Worm (Caenorhabditis elegans) whole organism, L2 larva: ENCODE data around the gene rpl-6.

Experiments
- C34F6.9 ChIP-seq: fragments of 150-350 bp; optimal IDR thresholded peaks from 2 replicates; lab custom pipeline; 2014; ENCODE audit warnings: missing biosample characterization, missing genetic modification characterization
- F13H6.1 ChIP-seq: sonication (generic microtip); optimal IDR thresholded peaks from 2 replicates; lab custom pipeline; 2016; ENCODE audit warnings: missing genetic modification characterization, missing compliant biosample characterization
- R02D3.7 ChIP-seq: fragments of 150-350 bp; optimal IDR thresholded peaks from 2 replicates; lab custom pipeline; 2014; ENCODE audit warnings: missing biosample characterization, missing genetic modification characterization
- Y55F3AM.14 ChIP-seq: fragments of 200-800 bp; sonication (Bioruptor generic); optimal IDR thresholded peaks from 2 replicates; lab custom pipeline; 2018; ENCODE audit warnings: mild to moderate bottlenecking, missing genetic modification characterization, missing compliant biosample characterization
- ZK546.5 ChIP-seq: sonication (generic microtip); optimal IDR thresholded peaks from 2 replicates; lab custom pipeline; 2017; ENCODE audit warnings: missing biosample characterization, missing genetic modification characterization
- alr-1 ChIP-seq: fragments of 150-350 bp; optimal IDR thresholded peaks from 2 replicates; lab custom pipeline; 2014; ENCODE audit warnings: missing biosample characterization, missing genetic modification characterization
- ama-1 ChIP-seq: fragments of 150-350 bp; optimal IDR thresholded peaks from 2 replicates; lab custom pipeline; 2018; ENCODE audit warnings: inconsistent platforms
- blmp-1 ChIP-seq: sonication (generic microtip); optimal IDR thresholded peaks from 2 replicates; lab custom pipeline; 2017; ENCODE audit warnings: missing genetic modification characterization, mild to moderate bottlenecking, missing compliant biosample characterization, antibody characterized with exemption, moderate library complexity; ENCODE audit not compliant: insufficient read depth
- ceh-16 ChIP-seq: fragments of 150-350 bp; optimal IDR thresholded peaks from 2 replicates; lab custom pipeline; 2014; ENCODE audit warnings: missing biosample characterization, missing genetic modification characterization
- ceh-82 ChIP-seq: fragments of 150-350 bp; optimal IDR thresholded peaks from 2 replicates; lab custom pipeline; 2014; ENCODE audit warnings: missing biosample characterization, missing genetic modification characterization
- crh-2 ChIP-seq: sonication (generic microtip); optimal IDR thresholded peaks from 2 replicates; lab custom pipeline; 2017; ENCODE audit warnings: missing biosample characterization, missing genetic modification characterization
- elt-1 ChIP-seq: fragments of 150-350 bp; optimal IDR thresholded peaks from 2 replicates; lab custom pipeline; 2014; ENCODE audit warnings: missing biosample characterization, missing genetic modification characterization
- elt-3 ChIP-seq: sonication (generic microtip); optimal IDR thresholded peaks from 2 replicates; lab custom pipeline; 2017; ENCODE audit warnings: missing biosample characterization, missing genetic modification characterization
- fos-1 ChIP-seq: fragments of 150-350 bp; optimal IDR thresholded peaks from 2 replicates; lab custom pipeline; 2014; ENCODE audit warnings: missing biosample characterization, missing genetic modification characterization
- gmeb-1 ChIP-seq: fragments of 150-350 bp; optimal IDR thresholded peaks from 2 replicates; lab custom pipeline; 2014; ENCODE audit warnings: missing biosample characterization, missing genetic modification characterization
- lin-11 ChIP-seq: fragments of 150-350 bp; sonication (generic microtip); optimal IDR thresholded peaks from 2 replicates; lab custom pipeline; 2014; ENCODE audit warnings: missing biosample characterization, missing genetic modification characterization, inconsistent platforms, mixed read lengths
- lsy-2 ChIP-seq, 2 experiments: fragments of 150-350 bp in 1 of 2; sonication (generic microtip) in 1 of 2; optimal IDR thresholded peaks; 2 replicates each; lab custom pipeline; 2014 to 2017; ENCODE audit warnings: missing biosample characterization in 2 of 2, missing genetic modification characterization in 2 of 2
- mab-5 ChIP-seq: fragments of 150-350 bp; optimal IDR thresholded peaks from 2 replicates; lab custom pipeline; 2014; ENCODE audit warnings: missing biosample characterization, missing genetic modification characterization
- mbf-1 ChIP-seq: sonication (generic microtip); optimal IDR thresholded peaks from 2 replicates; lab custom pipeline; 2017; ENCODE audit warnings: missing biosample characterization, missing genetic modification characterization
- mdl-1 ChIP-seq, 2 experiments: fragments of 150-350 bp in 1 of 2; sonication (generic microtip) in 1 of 2; optimal IDR thresholded peaks; 2 replicates each; lab custom pipeline; 2017; ENCODE audit warnings: missing biosample characterization in 2 of 2, missing genetic modification characterization in 2 of 2
- nhr-10 ChIP-seq: sonication (generic microtip); optimal IDR thresholded peaks from 2 replicates; lab custom pipeline; 2017; ENCODE audit warnings: missing biosample characterization, missing genetic modification characterization
- nhr-11 ChIP-seq: fragments of 150-350 bp; optimal IDR thresholded peaks from 2 replicates; lab custom pipeline; 2014; ENCODE audit warnings: missing biosample characterization, missing genetic modification characterization
- nhr-12 ChIP-seq: fragments of 150-350 bp; optimal IDR thresholded peaks from 2 replicates; lab custom pipeline; 2014; ENCODE audit warnings: missing biosample characterization, missing genetic modification characterization
- nhr-129 ChIP-seq: fragments of 150-350 bp; optimal IDR thresholded peaks from 2 replicates; lab custom pipeline; 2014; ENCODE audit warnings: missing biosample characterization, missing genetic modification characterization
- nhr-21 ChIP-seq: fragments of 150-350 bp; optimal IDR thresholded peaks from 2 replicates; lab custom pipeline; 2014; ENCODE audit warnings: missing biosample characterization, missing genetic modification characterization
- nhr-25 ChIP-seq: fragments of 150-350 bp; sonication (generic microtip); optimal IDR thresholded peaks from 3 replicates; lab custom pipeline; 2014; ENCODE audit warnings: missing biosample characterization, missing genetic modification characterization
- nhr-77 ChIP-seq: fragments of 150-350 bp; optimal IDR thresholded peaks from 2 replicates; lab custom pipeline; 2014; ENCODE audit warnings: missing biosample characterization, missing genetic modification characterization
- peb-1 ChIP-seq: fragments of 150-350 bp; optimal IDR thresholded peaks from 2 replicates; lab custom pipeline; 2014; ENCODE audit warnings: missing biosample characterization, missing genetic modification characterization
- sem-4 ChIP-seq: fragments of 150-350 bp; optimal IDR thresholded peaks from 2 replicates; lab custom pipeline; 2014; ENCODE audit warnings: missing biosample characterization, missing genetic modification reagents, missing genetic modification characterization
- skn-1 ChIP-seq: sonication (generic microtip); optimal IDR thresholded peaks from 2 replicates; lab custom pipeline; 2017; ENCODE audit warnings: missing biosample characterization, missing genetic modification characterization
- sma-3 ChIP-seq: sonication (generic microtip); optimal IDR thresholded peaks from 2 replicates; lab custom pipeline; 2016; ENCODE audit warnings: missing genetic modification reagents, missing genetic modification characterization, missing compliant biosample characterization
- sma-9 ChIP-seq, 2 experiments: fragments of 150-350 bp in 1 of 2; sonication (generic microtip) in 1 of 2; optimal IDR thresholded peaks; 2 replicates each; lab custom pipeline; 2014 to 2016; ENCODE audit warnings: missing genetic modification characterization in 2 of 2, mild to moderate bottlenecking in 1 of 2, missing biosample characterization in 1 of 2, missing compliant biosample characterization in 1 of 2, missing genetic modification reagents in 1 of 2, moderate library complexity in 1 of 2
- snpc-4 ChIP-seq: fragments of 150-350 bp; optimal IDR thresholded peaks from 2 replicates; lab custom pipeline; 2014; ENCODE audit warnings: missing biosample characterization, missing genetic modification characterization
- unc-39 ChIP-seq: fragments of 150-350 bp; optimal IDR thresholded peaks from 2 replicates; lab custom pipeline; 2014; ENCODE audit warnings: missing biosample characterization, missing genetic modification characterization
- unc-55 ChIP-seq: fragments of 150-350 bp; sonication (generic microtip); optimal IDR thresholded peaks from 3 replicates; lab custom pipeline; 2014; ENCODE audit warnings: missing biosample characterization, missing genetic modification reagents, missing genetic modification characterization
- unc-62 ChIP-seq: fragments of 150-350 bp; optimal IDR thresholded peaks from 2 replicates; lab custom pipeline; 2014; ENCODE audit warnings: missing biosample characterization, missing genetic modification reagents, missing genetic modification characterization
- zag-1 ChIP-seq: fragments of 150-350 bp; optimal IDR thresholded peaks from 2 replicates; lab custom pipeline; 2014; ENCODE audit warnings: missing biosample characterization, missing genetic modification characterization
- ztf-1 ChIP-seq: fragments of 200-800 bp; sonication (Bioruptor generic); conservative IDR thresholded peaks from 2 replicates; pipeline ENCODE4 v1.3.6; 2022; ENCODE audit warnings: missing genetic modification characterization, missing compliant biosample characterization
- ztf-4 ChIP-seq: fragments of 150-350 bp; optimal IDR thresholded peaks from 2 replicates; lab custom pipeline; 2014; ENCODE audit warnings: missing biosample characterization, missing genetic modification characterization

The rpl-6 gene

DNA sequence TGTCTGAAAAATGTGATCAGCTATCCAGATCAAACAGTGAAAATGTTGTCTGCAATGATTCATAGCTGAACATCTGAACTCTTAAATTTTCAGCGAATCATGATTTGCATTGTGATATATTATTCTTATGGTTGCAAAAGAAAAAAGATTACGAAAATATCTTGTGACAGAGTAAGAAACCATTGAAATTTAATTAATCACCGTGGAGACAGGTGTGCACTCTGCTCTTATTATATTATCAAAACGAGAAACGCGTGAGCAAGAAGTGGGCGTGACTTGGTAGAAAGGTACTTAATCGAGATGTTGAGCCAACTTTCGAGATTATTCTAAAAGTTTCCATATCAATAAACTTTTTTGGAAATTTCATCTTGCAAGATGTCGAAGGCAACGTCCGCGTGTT, 34.7 kb downstream of the rpl-6 start, which contains the start of gene osm-10:
osm-10 (plus strand) TSS at position 293 of the 400 bp plus-strand sequence.
- TF ChIP-seq fos-1 (tag; lab: Kevin White, UChicago) (no peak), unc-62 (GFP tag; lab: Kevin White, UChicago) (no peak), ceh-16 (tag; lab: Kevin White, UChicago) (no peak), F13H6.1 (tag; lab: Kevin White, UChicago) (no peak), lin-11 (no peak), nhr-21 (tag; lab: Kevin White, UChicago) (no peak), alr-1 (no peak), ama-1 (lab: Kevin White, UChicago) (no peak), Y55F3AM.14 (GFP tag; lab: Kevin White, UChicago) (no peak), peb-1 (tag; lab: Kevin White, UChicago) (no peak), elt-1 (tag; lab: Kevin White, UChicago) (no peak), nhr-12 (no peak), elt-3 (tag; lab: Kevin White, UChicago) (no peak), ztf-1 (no peak), nhr-11 (tag; lab: Kevin White, UChicago) (no peak)

ce11 chrIII:7246389-7246788, 38.1 kb downstream of the rpl-6 start:
- TF ChIP-seq sma-3 (GFP tag; lab: Kevin White, UChicago): no peak
- no peak for TF ChIP-seq skn-1 (tag; lab: Kevin White, UChicago)
- TF ChIP-seq crh-2: no peak
- no peak for TF ChIP-seq mab-5
- TF ChIP-seq unc-39 (tag; lab: Kevin White, UChicago): no peak
- no peak for TF ChIP-seq nhr-11 (tag; lab: Kevin White, UChicago)
- TF ChIP-seq ztf-1: no peak
- TF ChIP-seq zag-1: no peak
- no peak for TF ChIP-seq nhr-21 (tag; lab: Kevin White, UChicago)
- TF ChIP-seq ama-1 (lab: Kevin White, UChicago): no peak
- TF ChIP-seq unc-55 (GFP tag; lab: Kevin White, UChicago): no peak
- no peak for TF ChIP-seq R02D3.7 (tag; lab: Kevin White, UChicago)
- no peak for TF ChIP-seq ztf-4
- TF ChIP-seq ceh-16 (tag; lab: Kevin White, UChicago): no peak
- no peak for TF ChIP-seq gmeb-1 (tag; lab: Kevin White, UChicago)

ce11 chrIII:7247740-7248139, 39.5 kb downstream of the rpl-6 start, which contains the start of gene zmp-6:
Gene zmp-6 (minus strand): TSS chrIII:7247840.
- no peak for TF ChIP-seq nhr-10 (tag; lab: Kevin White, UChicago)
- TF ChIP-seq lsy-2 (tag; optimal IDR thresholded peaks at IDR 0.05; lab: Kevin White, UChicago): no peak
- no peak for TF ChIP-seq mdl-1 (tag; optimal IDR thresholded peaks at IDR 0.05; lab: Kevin White, UChicago)
- TF ChIP-seq crh-2: no peak
- no peak for TF ChIP-seq ZK546.5 (tag; lab: Kevin White, UChicago)
- TF ChIP-seq unc-55 (GFP tag; lab: Kevin White, UChicago): no peak
- no peak for TF ChIP-seq zag-1
- TF ChIP-seq C34F6.9: no peak
- TF ChIP-seq mab-5: no peak
- TF ChIP-seq ama-1 (lab: Kevin White, UChicago): no peak
- no peak for TF ChIP-seq blmp-1 (tag; lab: Kevin White, UChicago)
- no peak for TF ChIP-seq sma-9 (GFP tag; optimal IDR thresholded peaks at IDR 0.05; lab: Kevin White, UChicago)
- no peak for TF ChIP-seq sma-9 (tag; optimal IDR thresholded peaks at IDR 0.05; lab: Kevin White, UChicago)
- no peak for TF ChIP-seq nhr-11 (tag; lab: Kevin White, UChicago)
- no peak for TF ChIP-seq lin-11
- no peak for TF ChIP-seq snpc-4
- TF ChIP-seq ztf-4: no peak
- TF ChIP-seq F13H6.1 (tag; lab: Kevin White, UChicago): no peak
- TF ChIP-seq sem-4: no peak
- TF ChIP-seq, all 48 proteins: peak for 0

DNA sequence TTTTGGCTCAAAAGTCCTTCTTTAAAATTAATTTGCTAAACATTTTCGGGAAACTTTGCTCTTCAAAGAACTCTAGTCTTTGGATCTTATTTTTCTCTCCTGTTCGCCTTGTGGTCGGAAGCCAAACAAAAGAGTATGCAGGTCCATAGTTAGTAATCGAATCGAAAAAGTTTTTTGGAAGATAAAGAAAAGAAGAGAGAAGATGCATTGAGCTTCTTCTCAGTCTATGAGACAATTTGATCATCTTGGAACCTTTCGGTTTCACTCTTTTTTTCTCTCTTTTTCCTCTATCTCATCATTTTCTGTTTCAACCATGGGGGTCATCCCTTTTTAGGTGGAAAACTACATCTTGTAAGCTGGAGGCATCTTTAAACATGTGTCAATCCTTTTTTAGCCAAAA, 45.4 kb downstream of the rpl-6 start:
- TF ChIP-seq nhr-10 (tag; lab: Kevin White, UChicago) (no peak), lsy-2 (tag; optimal IDR thresholded peaks at IDR 0.05; lab: Kevin White, UChicago) (peak in 1 of 2 experiments; percentile 21), sma-9 (GFP tag; optimal IDR thresholded peaks at IDR 0.05; lab: Kevin White, UChicago) (peak; percentile 41), sma-9 (tag; optimal IDR thresholded peaks at IDR 0.05; lab: Kevin White, UChicago) (no peak)

DNA sequence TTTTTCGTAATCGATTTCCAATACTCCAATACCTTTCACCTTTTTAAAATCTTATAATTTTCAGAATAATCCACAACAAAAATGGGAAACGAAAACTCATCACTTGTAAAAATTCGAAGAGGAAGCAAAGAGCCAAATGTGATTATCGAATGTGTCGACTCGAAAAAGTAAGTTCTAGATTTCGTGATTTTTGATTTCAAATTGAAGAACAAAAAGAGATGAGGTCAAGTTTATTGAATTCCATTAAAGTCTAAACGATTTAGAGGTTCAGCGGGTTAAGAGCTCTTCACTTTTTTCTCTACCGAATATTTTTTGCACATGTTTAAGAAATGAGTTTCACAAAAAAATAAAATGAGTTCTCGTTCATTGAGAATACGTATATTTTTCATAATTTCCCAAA, 50.7 kb downstream of the rpl-6 start, which contains the start of gene B0361.4:
B0361.4 (plus strand) TSS at position 61 of the 400 bp plus-strand sequence.
- TF ChIP-seq ZK546.5 (tag; lab: Kevin White, UChicago) (no peak), nhr-10 (tag; lab: Kevin White, UChicago) (no peak), crh-2 (no peak), fos-1 (tag; lab: Kevin White, UChicago) (no peak), unc-39 (tag; lab: Kevin White, UChicago) (no peak), C34F6.9 (no peak), unc-62 (GFP tag; lab: Kevin White, UChicago) (no peak), mab-5 (no peak), R02D3.7 (tag; lab: Kevin White, UChicago) (no peak), nhr-129 (tag; lab: Kevin White, UChicago) (no peak), elt-1 (tag; lab: Kevin White, UChicago) (no peak), zag-1 (no peak), nhr-77 (tag; lab: Kevin White, UChicago) (no peak), ceh-16 (tag; lab: Kevin White, UChicago) (no peak), lsy-2 (tag; optimal IDR thresholded peaks at IDR 0.05; lab: Kevin White, UChicago) (no peak), mbf-1 (tag; lab: Kevin White, UChicago) (no peak), alr-1 (no peak), nhr-25 (tag; lab: Kevin White, UChicago) (no peak), ceh-82 (tag; lab: Kevin White, UChicago) (no peak)
- TF ChIP-seq, all 48 proteins: peak for 0
